Worm (Caenorhabditis elegans): Measurements from ENCODE around the gene Y44A6D.5.
A peak's percentile ranks its signal among the peaks of the same experiment; 100 is the strongest.

Gene Y44A6D.5

ce11 chrV:20755494-20755893 lies 47.3 kb downstream of the Y44A6D.5 start:
- no peak for TF ChIP-seq flt-1 (GFP tag; IDR thresholded peaks at IDR 0.05)
- no peak for TF ChIP-seq tab-1 (GFP tag; IDR thresholded peaks at IDR 0.05)
- no peak for TF ChIP-seq ref-1 (GFP tag; conservative IDR thresholded peaks at IDR 0.05)

ce11 chrV:20753838-20754503 lies 48.8 kb downstream of the Y44A6D.5 start:
- TF ChIP-seq klf-2 (GFP tag; conservative IDR thresholded peaks at IDR 0.05) (no peak), cog-1 (tag; optimal IDR thresholded peaks at IDR 0.05) (no peak), med-1 (GFP tag; optimal IDR thresholded peaks at IDR 0.05; ENCODE audit: insufficient read depth) (no peak), ztf-23 (GFP tag; IDR thresholded peaks at IDR 0.05) (no peak), flt-1 (GFP tag; IDR thresholded peaks at IDR 0.05) (no peak), tab-1 (GFP tag; IDR thresholded peaks at IDR 0.05) (no peak), ztf-29 (GFP tag; IDR thresholded peaks at IDR 0.05) (no peak), T22C8.4 (GFP tag; IDR thresholded peaks at IDR 0.05) (no peak)

ce11 chrV:20752609-20753102 lies 50.1 kb downstream of the Y44A6D.5 start, which contains the start of gene pha-4:
TSS of gene pha-4 (plus strand) at chrV:20753052.
- no peak for TF ChIP-seq ref-1 (GFP tag; conservative IDR thresholded peaks at IDR 0.05)
- TF ChIP-seq ztf-29 (GFP tag; IDR thresholded peaks at IDR 0.05) = 0 out of 2 replicates have a peak, but pooled peaks have one; percentile 39
- no peak for TF ChIP-seq flt-1 (GFP tag; IDR thresholded peaks at IDR 0.05)

Data from whole organism, midembryonic.